Fruit fly (Drosophila melanogaster) whole organism, embryonic: ENCODE measurements around the gene CG2006.

Source experiments
- Atf3 ChIP-seq: fragments of 200-800 bp; sonication (Bioruptor generic); optimal IDR thresholded peaks from 3 replicates; lab custom pipeline; 2016; ENCODE audit warnings: missing biosample characterization, missing genetic modification characterization
- Atf6 ChIP-seq: fragments of 200-800 bp; sonication (Bioruptor generic); IDR thresholded peaks from 2 replicates; pipeline ENCODE4 v1.3.6; 2022; ENCODE audit warnings: missing biosample characterization, missing genetic modification characterization
- C15 ChIP-seq: fragments of 200-800 bp; sonication (Bioruptor generic); IDR thresholded peaks from 3 replicates; pipeline ENCODE4 v1.3.6; 2022; ENCODE audit warnings: missing biosample characterization, missing genetic modification characterization
- CG10462 ChIP-seq: fragments of 200-800 bp; sonication (Bioruptor generic); optimal IDR thresholded peaks from 2 replicates; lab custom pipeline; 2016; ENCODE audit warnings: missing biosample characterization, missing genetic modification characterization
- CG11696 ChIP-seq: fragments of 200-800 bp; sonication (Bioruptor generic); IDR thresholded peaks from 2 replicates; pipeline ENCODE4 v1.3.6; 2022; ENCODE audit warnings: missing biosample characterization, missing genetic modification characterization
- CG14441 ChIP-seq: fragments of 200-800 bp; sonication (Bioruptor generic); IDR thresholded peaks from 2 replicates; pipeline ENCODE4 v1.3.6; 2022; ENCODE audit warnings: missing biosample characterization, missing genetic modification characterization
- CG17568 ChIP-seq: fragments of 200-800 bp; sonication (Bioruptor generic); optimal IDR thresholded peaks from 2 replicates; lab custom pipeline; 2018; ENCODE audit warnings: missing biosample characterization, mild to moderate bottlenecking, missing genetic modification characterization, moderate library complexity
- CG2116 ChIP-seq: fragments of 200-800 bp; sonication (Bioruptor generic); optimal IDR thresholded peaks from 3 replicates; lab custom pipeline; 2018; ENCODE audit warnings: missing biosample characterization, mild to moderate bottlenecking, missing genetic modification characterization
- CG3163 ChIP-seq: fragments of 200-800 bp; sonication (Bioruptor generic); optimal IDR thresholded peaks from 3 replicates; lab custom pipeline; 2016; ENCODE audit warnings: missing biosample characterization, missing genetic modification characterization
- CG32772 ChIP-seq: fragments of 200-800 bp; sonication (Bioruptor generic); IDR thresholded peaks from 2 replicates; pipeline ENCODE4 v1.3.6; 2022; ENCODE audit warnings: missing biosample characterization, missing genetic modification characterization
- CG3281 ChIP-seq: fragments of 200-800 bp; sonication (Bioruptor generic); optimal IDR thresholded peaks from 3 replicates; lab custom pipeline; 2017; ENCODE audit warnings: missing biosample characterization, mild to moderate bottlenecking, missing genetic modification characterization
- CG34224 ChIP-seq: fragments of 200-800 bp; sonication (Bioruptor generic); IDR thresholded peaks from 3 replicates; pipeline ENCODE4 v1.3.6; 2022; ENCODE audit warnings: missing biosample characterization, missing genetic modification characterization; ENCODE audit not compliant: partially characterized antibody
- CG4404 ChIP-seq: fragments of 200-800 bp; sonication (Bioruptor generic); IDR thresholded peaks from 2 replicates; pipeline ENCODE4 v1.3.6; 2022; ENCODE audit warnings: missing biosample characterization, missing genetic modification characterization
- CG4820 ChIP-seq: fragments of 200-800 bp; sonication (Bioruptor generic); optimal IDR thresholded peaks from 3 replicates; lab custom pipeline; 2016; ENCODE audit warnings: missing biosample characterization, missing genetic modification characterization
- CG6791 ChIP-seq: fragments of 200-800 bp; sonication (Bioruptor generic); IDR thresholded peaks from 3 replicates; pipeline ENCODE4 v1.3.6; 2022; ENCODE audit warnings: missing biosample characterization, missing genetic modification characterization; ENCODE audit not compliant: partially characterized antibody
- CG6813 ChIP-seq: fragments of 200-800 bp; sonication (Bioruptor generic); optimal IDR thresholded peaks from 2 replicates; lab custom pipeline; 2017; ENCODE audit warnings: missing biosample characterization, missing genetic modification characterization, mild to moderate bottlenecking, moderate library complexity, missing genetic modification reagents
- CG7271 ChIP-seq: fragments of 200-800 bp; sonication (Bioruptor generic); optimal IDR thresholded peaks from 2 replicates; lab custom pipeline; 2018; ENCODE audit warnings: missing biosample characterization, mild to moderate bottlenecking, missing genetic modification characterization, moderate library complexity
- CG9727 ChIP-seq: fragments of 200-800 bp; sonication (Bioruptor generic); optimal IDR thresholded peaks from 3 replicates; lab custom pipeline; 2017; ENCODE audit warnings: missing biosample characterization, mild to moderate bottlenecking, missing genetic modification characterization
- CG9876 ChIP-seq: fragments of 200-800 bp; sonication (Bioruptor generic); optimal IDR thresholded peaks from 2 replicates; lab custom pipeline; 2016; ENCODE audit warnings: missing biosample characterization, missing genetic modification characterization
- Dfd ChIP-seq, 2 experiments: fragments of >200 bp; optimal IDR thresholded peaks; 2 replicates each; lab custom pipeline; 2017; ENCODE audit warnings: missing biosample characterization in 2 of 2, missing genetic modification characterization in 2 of 2
- ERR ChIP-seq: fragments of 200-800 bp; sonication (Bioruptor generic); optimal IDR thresholded peaks from 2 replicates; lab custom pipeline; 2016; ENCODE audit warnings: missing biosample characterization, missing genetic modification characterization
- HLH54F ChIP-seq: fragments of 200-800 bp; sonication (Bioruptor generic); optimal IDR thresholded peaks from 3 replicates; lab custom pipeline; 2016; ENCODE audit warnings: missing biosample characterization, missing genetic modification characterization
- Hmr ChIP-seq: fragments of 200-800 bp; sonication (Bioruptor generic); optimal IDR thresholded peaks from 3 replicates; lab custom pipeline; 2017; ENCODE audit warnings: mild to moderate bottlenecking, missing biosample characterization, missing genetic modification reagents, missing genetic modification characterization
- Hr51 ChIP-seq, 2 experiments: fragments of 200-800 bp; sonication (Bioruptor generic); optimal IDR thresholded peaks; 2 replicates in 1 of 2; 3 replicates in 1 of 2; lab custom pipeline; 2016 to 2018; ENCODE audit warnings: missing biosample characterization in 2 of 2, missing genetic modification characterization in 2 of 2, mild to moderate bottlenecking in 1 of 2, moderate library complexity in 1 of 2
- Mes4 ChIP-seq: fragments of 200-800 bp; sonication (Bioruptor generic); optimal IDR thresholded peaks from 2 replicates; lab custom pipeline; 2016; ENCODE audit warnings: missing biosample characterization, missing genetic modification characterization
- Pdp1 ChIP-seq, 2 experiments: fragments of 200-800 bp; sonication (Bioruptor generic); optimal IDR thresholded peaks; 3 replicates each; lab custom pipeline; 2016; ENCODE audit warnings: missing biosample characterization in 2 of 2, missing genetic modification characterization in 2 of 2, mild to moderate bottlenecking in 1 of 2, moderate library complexity in 1 of 2
- Spps ChIP-seq: fragments of 200-800 bp; sonication (Bioruptor generic); optimal IDR thresholded peaks from 2 replicates; lab custom pipeline; 2018; ENCODE audit warnings: missing biosample characterization, mild to moderate bottlenecking, missing genetic modification characterization
- cato ChIP-seq: fragments of 200-800 bp; sonication (Bioruptor generic); optimal IDR thresholded peaks from 2 replicates; lab custom pipeline; 2016; ENCODE audit warnings: missing biosample characterization, missing genetic modification characterization, borderline replicate concordance
- corto ChIP-seq: fragments of 200-800 bp; sonication (Bioruptor generic); optimal IDR thresholded peaks from 2 replicates; lab custom pipeline; 2016; ENCODE audit warnings: missing biosample characterization, mild to moderate bottlenecking, missing genetic modification characterization, moderate library complexity
- dati ChIP-seq: fragments of 200-800 bp; sonication (Bioruptor generic); IDR thresholded peaks from 2 replicates; pipeline ENCODE4 v1.3.6; 2022; ENCODE audit warnings: missing biosample characterization, missing genetic modification characterization
- disco-r ChIP-seq: fragments of 200-800 bp; sonication (Bioruptor generic); optimal IDR thresholded peaks from 2 replicates; lab custom pipeline; 2016; ENCODE audit warnings: missing biosample characterization, missing genetic modification characterization
- fd96Cb ChIP-seq: fragments of 200-800 bp; sonication (Bioruptor generic); optimal IDR thresholded peaks from 2 replicates; lab custom pipeline; 2018; ENCODE audit warnings: missing biosample characterization, mild to moderate bottlenecking, missing genetic modification characterization, moderate library complexity
- gce ChIP-seq: fragments of 200-800 bp; sonication (Bioruptor generic); IDR thresholded peaks from 3 replicates; pipeline ENCODE4 v1.3.6; 2022; ENCODE audit warnings: missing biosample characterization, missing genetic modification characterization
- gcm ChIP-seq: fragments of 200-800 bp; sonication (Bioruptor generic); optimal IDR thresholded peaks from 2 replicates; lab custom pipeline; 2019; ENCODE audit warnings: missing biosample characterization, mild to moderate bottlenecking, missing genetic modification characterization, moderate library complexity
- gsb ChIP-seq: fragments of 200-800 bp; sonication (Bioruptor generic); IDR thresholded peaks from 2 replicates; pipeline ENCODE4 v1.3.6; 2022; ENCODE audit warnings: missing biosample characterization, missing genetic modification characterization
- her ChIP-seq: fragments of 200-800 bp; sonication (Bioruptor generic); optimal IDR thresholded peaks from 2 replicates; lab custom pipeline; 2016; ENCODE audit warnings: missing biosample characterization, missing genetic modification characterization
- insv ChIP-seq, 2 experiments: fragments of 200-800 bp; sonication (Bioruptor generic); optimal IDR thresholded peaks; 3 replicates each; lab custom pipeline; 2016 to 2018; ENCODE audit warnings: missing biosample characterization in 2 of 2, missing genetic modification characterization in 2 of 2
- inv ChIP-seq: fragments of 200-800 bp; sonication (Bioruptor generic); IDR thresholded peaks from 2 replicates; pipeline ENCODE4 v1.3.6; 2022; ENCODE audit warnings: missing biosample characterization, missing genetic modification characterization; ENCODE audit not compliant: partially characterized antibody
- jumu ChIP-seq: fragments of 200-800 bp; sonication (Bioruptor generic); optimal IDR thresholded peaks from 3 replicates; lab custom pipeline; 2016; ENCODE audit warnings: missing biosample characterization, missing genetic modification characterization
- lab ChIP-seq: fragments of 200-800 bp; sonication (Bioruptor generic); optimal IDR thresholded peaks from 3 replicates; lab custom pipeline; 2017; ENCODE audit warnings: missing biosample characterization, missing genetic modification characterization, mild to moderate bottlenecking, moderate library complexity, missing genetic modification reagents
- onecut ChIP-seq: fragments of 200-800 bp; sonication (Bioruptor generic); IDR thresholded peaks from 2 replicates; pipeline ENCODE4 v1.3.6; 2022; ENCODE audit warnings: missing biosample characterization, missing genetic modification characterization
- pros ChIP-seq: fragments of 200-800 bp; sonication (Bioruptor generic); optimal IDR thresholded peaks from 3 replicates; lab custom pipeline; 2019; ENCODE audit warnings: missing biosample characterization, mild to moderate bottlenecking, missing genetic modification characterization, moderate library complexity
- pum ChIP-seq: fragments of 200-800 bp; sonication (Bioruptor generic); optimal IDR thresholded peaks from 2 replicates; lab custom pipeline; 2016; ENCODE audit warnings: missing biosample characterization, missing genetic modification characterization
- sc ChIP-seq, 3 experiments: fragments of >200 bp in 2 of 3; fragments of 200-800 bp in 1 of 3; sonication (Bioruptor generic) in 1 of 3; optimal IDR thresholded peaks; 2 replicates in 2 of 3; 3 replicates in 1 of 3; lab custom pipeline; 2017; ENCODE audit warnings: mild to moderate bottlenecking in 1 of 3, missing biosample characterization in 1 of 3, missing genetic modification characterization in 1 of 3, missing genetic modification reagents in 1 of 3
- seq ChIP-seq: fragments of 200-800 bp; sonication (Bioruptor generic); IDR thresholded peaks from 2 replicates; pipeline ENCODE4 v1.3.6; 2022; ENCODE audit warnings: missing biosample characterization, missing genetic modification characterization
- shn ChIP-seq: fragments of 200-800 bp; sonication (Bioruptor generic); optimal IDR thresholded peaks from 3 replicates; lab custom pipeline; 2016; ENCODE audit warnings: missing biosample characterization, missing genetic modification characterization
- sr ChIP-seq: fragments of 200-800 bp; sonication (Bioruptor generic); IDR thresholded peaks from 3 replicates; pipeline ENCODE4 v1.3.6; 2022; ENCODE audit warnings: missing biosample characterization, missing genetic modification characterization
- stc ChIP-seq: fragments of 200-800 bp; sonication (Bioruptor generic); IDR thresholded peaks from 2 replicates; pipeline ENCODE4 v1.3.6; 2022; ENCODE audit warnings: missing biosample characterization, missing genetic modification characterization
- stwl ChIP-seq: fragments of 200-800 bp; sonication (Bioruptor generic); optimal IDR thresholded peaks from 3 replicates; lab custom pipeline; 2018; ENCODE audit warnings: missing biosample characterization, mild to moderate bottlenecking, missing genetic modification characterization, moderate library complexity
- vfl ChIP-seq: fragments of 200-800 bp; sonication (Bioruptor generic); optimal IDR thresholded peaks from 2 replicates; lab custom pipeline; 2016; ENCODE audit warnings: missing biosample characterization, missing genetic modification characterization

Gene CG2006

DNA sequence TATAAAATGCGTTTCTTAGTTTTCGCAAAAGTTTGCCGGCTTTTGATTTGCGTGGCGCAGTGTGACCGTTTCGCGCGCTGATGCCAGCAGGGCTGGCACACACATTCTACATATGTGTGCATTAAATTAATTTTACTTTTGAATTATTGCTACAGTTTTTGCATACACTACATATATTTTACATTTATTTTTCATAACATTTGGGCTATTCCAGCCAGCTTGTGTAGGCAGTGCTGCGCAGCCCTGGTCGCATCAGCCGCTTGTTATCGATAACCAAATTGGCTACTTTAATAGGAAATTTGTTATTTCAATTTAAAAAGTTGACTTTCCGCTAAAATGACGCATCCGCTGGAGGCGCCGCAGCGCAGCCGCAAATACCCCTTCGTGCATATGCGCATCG, at the start of gene CG2006, which contains the start of gene CG2321:
Gene CG2006 (plus strand): TSS at position 260 of the 400 bp plus-strand sequence.
Gene CG2321 (minus strand): TSS at position 57 of the 400 bp plus-strand sequence.
- TF ChIP-seq gcm (GFP tag; lab: Kevin White, UChicago) = no peak
- TF ChIP-seq inv (GFP tag; lab: Robert Waterston, UW) = peak; percentile 45
- no peak for TF ChIP-seq sr
- peak; percentile 52 for TF ChIP-seq HLH54F
- peak in 1 of 2 experiments; percentile 41 for TF ChIP-seq insv (GFP tag; optimal IDR thresholded peaks at IDR 0.05; lab: Kevin White, UChicago)
- peak; percentile 97 for TF ChIP-seq stwl (tag; lab: Kevin White, UChicago)
- no peak for TF ChIP-seq ERR (GFP tag; lab: Kevin White, UChicago)
- TF ChIP-seq CG4820 (GFP tag; lab: Kevin White, UChicago) = peak; percentile 2
- TF ChIP-seq CG34224 (GFP tag; lab: Robert Waterston, UW) = peak; percentile 80
- peak; percentile 32 for TF ChIP-seq CG7271 (tag; lab: Kevin White, UChicago)
- TF ChIP-seq Pdp1 (GFP tag; optimal IDR thresholded peaks at IDR 0.05; lab: Kevin White, UChicago) = peak; percentile 35 to 57
- no peak for TF ChIP-seq corto (GFP tag; lab: Kevin White, UChicago)
- TF ChIP-seq Hmr (GFP tag; lab: Kevin White, UChicago) = peak; percentile 66
- no peak for TF ChIP-seq sc (optimal IDR thresholded peaks at IDR 0.05; lab: Kevin White, UChicago)
- TF ChIP-seq sc (GFP tag; optimal IDR thresholded peaks at IDR 0.05; lab: Kevin White, UChicago) = no peak
- TF ChIP-seq CG14441 (GFP tag; lab: Robert Waterston, UW) = peak; percentile 36; the same call in 1 of the 2 replicates
- peak; percentile 58 for TF ChIP-seq CG32772 (GFP tag; lab: Robert Waterston, UW)
- TF ChIP-seq Atf3 (GFP tag; lab: Kevin White, UChicago) = no peak
- no peak for TF ChIP-seq CG10462 (GFP tag; lab: Kevin White, UChicago)
- TF ChIP-seq CG3281 (GFP tag; lab: Kevin White, UChicago) = peak; percentile 51
- no peak; the same call in 1 of the 2 replicates for TF ChIP-seq gsb (GFP tag; lab: Robert Waterston, UW)
- peak; percentile 8 for TF ChIP-seq CG9727 (GFP tag; lab: Kevin White, UChicago)
- TF ChIP-seq CG2116 (GFP tag; lab: Kevin White, UChicago) = peak; percentile 45
- TF ChIP-seq CG4404 (GFP tag; lab: Robert Waterston, UW) = no peak
- no peak for TF ChIP-seq cato (GFP tag; lab: Kevin White, UChicago)
- peak; percentile 13 for TF ChIP-seq shn (GFP tag; lab: Kevin White, UChicago)
- TF ChIP-seq Dfd (GFP tag; optimal IDR thresholded peaks at IDR 0.05; lab: Kevin White, UChicago) = no peak
- 0 out of 2 replicates have a peak, but pooled peaks have one; percentile 26 for TF ChIP-seq onecut
- no peak for TF ChIP-seq Mes4 (GFP tag; lab: Kevin White, UChicago)
- TF ChIP-seq dati (GFP tag; lab: Robert Waterston, UW) = no peak
- no peak for TF ChIP-seq CG17568
- TF ChIP-seq CG6791 (GFP tag; lab: Robert Waterston, UW) = peak; percentile 71
- peak; percentile 57 for TF ChIP-seq jumu (GFP tag; lab: Kevin White, UChicago)
- peak; percentile 23 for TF ChIP-seq lab (GFP tag; lab: Kevin White, UChicago)
- TF ChIP-seq vfl (GFP tag; lab: Kevin White, UChicago) = peak; percentile 39
- TF ChIP-seq stc (GFP tag; lab: Robert Waterston, UW) = no peak
- TF ChIP-seq fd96Cb (tag; lab: Kevin White, UChicago) = peak; percentile 20
- TF ChIP-seq CG9876 (GFP tag; lab: Kevin White, UChicago) = peak; percentile 50
- TF ChIP-seq her (GFP tag; lab: Kevin White, UChicago) = no peak
- TF ChIP-seq CG11696 = no peak
- no peak for TF ChIP-seq seq (GFP tag; lab: Robert Waterston, UW)
- no peak for TF ChIP-seq CG6813 (GFP tag; lab: Kevin White, UChicago)
- TF ChIP-seq CG3163 (GFP tag; lab: Kevin White, UChicago) = no peak
- TF ChIP-seq C15 (GFP tag; lab: Robert Waterston, UW) = no peak
- TF ChIP-seq Hr51 (GFP tag; optimal IDR thresholded peaks at IDR 0.05; lab: Kevin White, UChicago) = peak in 1 of 2 experiments; percentile 15
- TF ChIP-seq Atf6 (GFP tag; lab: Robert Waterston, UW) = no peak
- no peak for TF ChIP-seq Spps (tag; lab: Kevin White, UChicago)
- peak; percentile 48 for TF ChIP-seq pum (GFP tag; lab: Kevin White, UChicago)
- TF ChIP-seq pros (GFP tag; lab: Kevin White, UChicago) = no peak
- TF ChIP-seq gce = no peak
- no peak for TF ChIP-seq disco-r (GFP tag; lab: Kevin White, UChicago)
